Fruit fly (Drosophila melanogaster): ENCODE measurements around the gene ca.

DNA sequence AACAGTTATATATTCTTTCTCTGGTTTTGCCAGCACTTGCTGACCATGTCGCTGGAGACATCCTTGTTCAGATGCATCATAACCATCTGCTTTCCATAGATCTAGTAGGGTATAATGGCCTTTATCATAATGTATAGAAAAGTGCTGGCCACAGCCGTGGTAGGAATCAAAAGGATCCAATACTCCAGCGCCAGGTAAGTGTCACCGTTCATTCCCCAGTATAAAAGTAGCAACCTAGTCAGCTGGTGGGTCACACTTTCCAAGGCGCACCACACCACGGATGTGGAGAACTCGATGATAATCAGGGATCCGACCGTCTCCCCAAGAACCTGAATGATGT is 29.1 kb downstream of the ca start, which contains the start of gene Prtl99C:
- no peak for TF ChIP-seq CTCF (optimal IDR thresholded peaks at IDR 0.05)
- no peak for TF ChIP-seq CG8478 (optimal IDR thresholded peaks at IDR 0.05)

All from S2 (cell line).